Worm (Caenorhabditis elegans) whole organism, dauer: ENCODE measurements around the gene erh-1.

Experiments used
- unc-62 ChIP-seq: sonication (generic microtip); optimal IDR thresholded peaks from 2 replicates; lab custom pipeline; 2017; ENCODE audit warnings: missing biosample characterization, missing genetic modification reagents, missing genetic modification characterization

Gene erh-1

ce11 chrV:10535325-10535724 lies 43.6 kb downstream of the erh-1 start:
- TF ChIP-seq unc-62 (GFP tag; lab: Kevin White, UChicago) = no peak

ce11 chrV:10532725-10533124 lies 46.2 kb downstream of the erh-1 start, which contains the start of gene txt-10:
Gene txt-10 (minus strand): TSS chrV:10532825.
- TF ChIP-seq unc-62 (GFP tag; lab: Kevin White, UChicago) = no peak

ce11 chrV:10529600-10529999 lies 49.3 kb downstream of the erh-1 start:
- TF ChIP-seq unc-62 (GFP tag; lab: Kevin White, UChicago) = no peak

ce11 chrV:10528500-10528899 lies 50.4 kb downstream of the erh-1 start, which contains the start of gene F25D1.3:
Gene F25D1.3 (plus strand): TSS chrV:10528724.
- TF ChIP-seq unc-62 (GFP tag; lab: Kevin White, UChicago) = no peak
